Fruit fly (Drosophila melanogaster) whole organism, embryonic: ENCODE measurements around the gene CG7766.

ENCODE experiments used
- B-H1 ChIP-seq: fragments of 200-800 bp; sonication (Bioruptor generic); IDR thresholded peaks from 3 replicates; pipeline ENCODE4 v1.3.6; 2022; ENCODE audit warnings: missing biosample characterization, missing genetic modification characterization
- Blimp-1 ChIP-seq: fragments of 200-800 bp; sonication (Bioruptor generic); optimal IDR thresholded peaks from 3 replicates; lab custom pipeline; 2018; ENCODE audit warnings: missing biosample characterization, missing genetic modification characterization, mild to moderate bottlenecking, moderate library complexity, missing genetic modification reagents
- CG11504 ChIP-seq: fragments of 200-800 bp; sonication (Bioruptor generic); optimal IDR thresholded peaks from 3 replicates; lab custom pipeline; 2019; ENCODE audit warnings: missing biosample characterization, mild to moderate bottlenecking, missing genetic modification characterization, moderate library complexity
- CG11723 ChIP-seq: fragments of 200-800 bp; sonication (Bioruptor generic); optimal IDR thresholded peaks from 2 replicates; lab custom pipeline; 2017; ENCODE audit warnings: missing biosample characterization, mild to moderate bottlenecking, missing genetic modification characterization
- CG12219 ChIP-seq: fragments of 200-800 bp; sonication (Bioruptor generic); optimal IDR thresholded peaks from 3 replicates; lab custom pipeline; 2018; ENCODE audit warnings: missing biosample characterization, mild to moderate bottlenecking, missing genetic modification characterization
- CG14014 ChIP-seq: fragments of 200-800 bp; sonication (Bioruptor generic); IDR thresholded peaks from 2 replicates; pipeline ENCODE4 v1.3.6; 2022; ENCODE audit warnings: missing biosample characterization, missing genetic modification characterization
- CG15073 ChIP-seq: fragments of 200-800 bp; sonication (Bioruptor generic); optimal IDR thresholded peaks from 2 replicates; lab custom pipeline; 2016; ENCODE audit warnings: missing biosample characterization, missing genetic modification characterization
- CG15514 ChIP-seq: fragments of 200-800 bp; sonication (Bioruptor generic); optimal IDR thresholded peaks from 3 replicates; lab custom pipeline; 2017; ENCODE audit warnings: missing biosample characterization, missing genetic modification characterization, mild to moderate bottlenecking, moderate library complexity, missing genetic modification reagents
- CG17385 ChIP-seq: fragments of 200-800 bp; sonication (Bioruptor generic); optimal IDR thresholded peaks from 3 replicates; lab custom pipeline; 2018; ENCODE audit warnings: missing biosample characterization, mild to moderate bottlenecking, missing genetic modification characterization
- CG17568 ChIP-seq: fragments of 200-800 bp; sonication (Bioruptor generic); optimal IDR thresholded peaks from 2 replicates; lab custom pipeline; 2018; ENCODE audit warnings: missing biosample characterization, mild to moderate bottlenecking, missing genetic modification characterization, moderate library complexity
- CG32532 ChIP-seq: fragments of 200-800 bp; sonication (Bioruptor generic); IDR thresholded peaks from 2 replicates; pipeline ENCODE4 v1.3.6; 2022; ENCODE audit warnings: missing biosample characterization, missing genetic modification characterization
- CG32767 ChIP-seq: fragments of 200-800 bp; sonication (Bioruptor generic); IDR thresholded peaks from 2 replicates; pipeline ENCODE4 v1.3.6; 2022; ENCODE audit warnings: missing biosample characterization, missing genetic modification characterization
- CG5245 ChIP-seq: fragments of 200-800 bp; sonication (Bioruptor generic); optimal IDR thresholded peaks from 3 replicates; lab custom pipeline; 2016; ENCODE audit warnings: missing biosample characterization, missing genetic modification characterization
- CG6854 ChIP-seq: fragments of 200-800 bp; sonication (Bioruptor generic); optimal IDR thresholded peaks from 3 replicates; lab custom pipeline; 2017; ENCODE audit warnings: missing biosample characterization, mild to moderate bottlenecking, missing genetic modification characterization
- CG8388 ChIP-seq: fragments of 200-800 bp; sonication (Bioruptor generic); optimal IDR thresholded peaks from 2 replicates; lab custom pipeline; 2019; ENCODE audit warnings: missing biosample characterization, mild to moderate bottlenecking, missing genetic modification characterization, moderate library complexity
- CTCF ChIP-seq: fragments of 200-800 bp; sonication (Bioruptor generic); optimal IDR thresholded peaks from 2 replicates; lab custom pipeline; 2017; ENCODE audit warnings: missing biosample characterization, mild to moderate bottlenecking, missing genetic modification characterization, moderate library complexity
- HHEX ChIP-seq: fragments of 200-800 bp; sonication (Bioruptor generic); optimal IDR thresholded peaks from 3 replicates; lab custom pipeline; 2017; ENCODE audit warnings: missing biosample characterization, mild to moderate bottlenecking, missing genetic modification characterization, missing genetic modification reagents
- Hr3 ChIP-seq: fragments of 200-800 bp; sonication (Bioruptor generic); optimal IDR thresholded peaks from 3 replicates; lab custom pipeline; 2016; ENCODE audit warnings: missing biosample characterization, missing genetic modification characterization
- Lhr ChIP-seq: fragments of 200-800 bp; sonication (Bioruptor generic); optimal IDR thresholded peaks from 3 replicates; lab custom pipeline; 2017; ENCODE audit warnings: mild to moderate bottlenecking, missing biosample characterization, missing genetic modification reagents, missing genetic modification characterization
- Mad ChIP-seq: fragments of 200-800 bp; sonication (Bioruptor generic); optimal IDR thresholded peaks from 2 replicates; lab custom pipeline; 2016; ENCODE audit warnings: missing biosample characterization, missing genetic modification characterization
- Mes4 ChIP-seq: fragments of 200-800 bp; sonication (Bioruptor generic); optimal IDR thresholded peaks from 2 replicates; lab custom pipeline; 2016; ENCODE audit warnings: missing biosample characterization, missing genetic modification characterization
- NC2β ChIP-seq: fragments of 200-800 bp; sonication (Bioruptor generic); optimal IDR thresholded peaks from 2 replicates; lab custom pipeline; 2016; ENCODE audit warnings: missing biosample characterization, missing genetic modification characterization
- Pdp1 ChIP-seq, 2 experiments: fragments of 200-800 bp; sonication (Bioruptor generic); optimal IDR thresholded peaks; 3 replicates each; lab custom pipeline; 2016; ENCODE audit warnings: missing biosample characterization in 2 of 2, missing genetic modification characterization in 2 of 2, mild to moderate bottlenecking in 1 of 2, moderate library complexity in 1 of 2
- Six4 ChIP-seq: fragments of 200-800 bp; sonication (Bioruptor generic); optimal IDR thresholded peaks from 2 replicates; lab custom pipeline; 2016; ENCODE audit warnings: missing biosample characterization, missing genetic modification characterization
- Sox102F ChIP-seq: fragments of 200-800 bp; sonication (Bioruptor generic); optimal IDR thresholded peaks from 2 replicates; lab custom pipeline; 2018; ENCODE audit warnings: missing biosample characterization, mild to moderate bottlenecking, missing genetic modification characterization, moderate library complexity
- bigmax ChIP-seq: fragments of 200-800 bp; sonication (Bioruptor generic); optimal IDR thresholded peaks from 2 replicates; lab custom pipeline; 2018; ENCODE audit warnings: missing biosample characterization, mild to moderate bottlenecking, missing genetic modification characterization
- bsh ChIP-seq, 2 experiments: fragments of 200-800 bp; sonication (Bioruptor generic); optimal IDR thresholded peaks; 2 replicates each; lab custom pipeline; 2017 to 2018; ENCODE audit warnings: mild to moderate bottlenecking in 2 of 2, missing biosample characterization in 2 of 2, missing genetic modification characterization in 2 of 2, moderate library complexity in 1 of 2
- crc ChIP-seq: fragments of 200-800 bp; sonication (Bioruptor generic); optimal IDR thresholded peaks from 2 replicates; lab custom pipeline; 2016; ENCODE audit warnings: missing biosample characterization, missing genetic modification characterization
- crp ChIP-seq, 2 experiments: fragments of 200-800 bp; sonication (Bioruptor generic); optimal IDR thresholded peaks; 2 replicates in 1 of 2; 3 replicates in 1 of 2; lab custom pipeline; 2017; ENCODE audit warnings: missing biosample characterization in 2 of 2, missing genetic modification characterization in 2 of 2, mild to moderate bottlenecking in 1 of 2, moderate library complexity in 1 of 2
- fd102C ChIP-seq: fragments of 200-800 bp; sonication (Bioruptor generic); optimal IDR thresholded peaks from 2 replicates; lab custom pipeline; 2018; ENCODE audit warnings: missing biosample characterization, mild to moderate bottlenecking, missing genetic modification characterization, moderate library complexity
- fu2 ChIP-seq: fragments of 200-800 bp; sonication (Bioruptor generic); optimal IDR thresholded peaks from 2 replicates; lab custom pipeline; 2016; ENCODE audit warnings: missing biosample characterization, missing genetic modification characterization
- gsb ChIP-seq: fragments of 200-800 bp; sonication (Bioruptor generic); IDR thresholded peaks from 2 replicates; pipeline ENCODE4 v1.3.6; 2022; ENCODE audit warnings: missing biosample characterization, missing genetic modification characterization
- onecut ChIP-seq: fragments of 200-800 bp; sonication (Bioruptor generic); IDR thresholded peaks from 2 replicates; pipeline ENCODE4 v1.3.6; 2022; ENCODE audit warnings: missing biosample characterization, missing genetic modification characterization
- prd ChIP-seq, 3 experiments: fragments of >200 bp in 2 of 3; fragments of 200-800 bp in 1 of 3; sonication (Bioruptor generic) in 1 of 3; optimal IDR thresholded peaks in 2 of 3; IDR thresholded peaks in 1 of 3; 2 replicates in 2 of 3; 3 replicates in 1 of 3; pipeline versions ENCODE4 v1.3.6 to Lab custom; 2017 to 2022; ENCODE audit warnings: missing biosample characterization in 1 of 3, missing genetic modification characterization in 1 of 3
- pzg ChIP-seq: fragments of 200-800 bp; sonication (Bioruptor generic); optimal IDR thresholded peaks from 3 replicates; lab custom pipeline; 2018; ENCODE audit warnings: missing biosample characterization, mild to moderate bottlenecking, missing genetic modification characterization, moderate library complexity
- slbo ChIP-seq: fragments of 200-800 bp; sonication (Bioruptor generic); IDR thresholded peaks from 2 replicates; pipeline ENCODE4 v1.3.6; 2022; ENCODE audit warnings: missing biosample characterization, missing genetic modification characterization
- zen2 ChIP-seq: fragments of 200-800 bp; sonication (Bioruptor generic); IDR thresholded peaks from 3 replicates; pipeline ENCODE4 v1.3.6; 2022; ENCODE audit warnings: missing biosample characterization, missing genetic modification characterization; ENCODE audit not compliant: partially characterized antibody
- zfh1 ChIP-seq: fragments of 200-800 bp; sonication (Bioruptor generic); IDR thresholded peaks from 3 replicates; pipeline ENCODE4 v1.3.6; 2022; ENCODE audit warnings: missing biosample characterization, missing genetic modification characterization

CG7766 gene

dm6 chrX:9120828-9121754, 17.6 kb upstream of the CG7766 start (continued):
- TF ChIP-seq CG5245 (GFP tag; lab: Kevin White, UChicago) (no peak), Pdp1 (GFP tag; optimal IDR thresholded peaks at IDR 0.05; lab: Kevin White, UChicago) (peak; percentile 24 to 37), CG17568 (GFP tag; lab: Kevin White, UChicago) (peak; percentile 32), Sox102F (GFP tag; lab: Kevin White, UChicago) (peak; percentile 63), CG15514 (GFP tag; lab: Kevin White, UChicago) (peak; percentile 21), CG12219 (GFP tag; lab: Kevin White, UChicago) (peak; percentile 14), prd (optimal IDR thresholded peaks at IDR 0.05; lab: Kevin White, UChicago) (no peak), prd (GFP tag; IDR thresholded peaks at IDR 0.05; lab: Robert Waterston, UW) (0 out of 3 replicates have a peak, but pooled peaks have one; percentile 43), Lhr (no peak), HHEX (GFP tag; lab: Kevin White, UChicago) (peak; percentile 45), zen2 (GFP tag; lab: Robert Waterston, UW) (no peak), CG14014 (GFP tag; lab: Robert Waterston, UW) (peak; percentile 47), bsh (GFP tag; optimal IDR thresholded peaks at IDR 0.05; lab: Kevin White, UChicago) (peak in 1 of 2 experiments; percentile 62), fd102C (no peak), crp (GFP tag; optimal IDR thresholded peaks at IDR 0.05; lab: Kevin White, UChicago) (no peak), zfh1 (GFP tag; lab: Robert Waterston, UW) (0 out of 3 replicates have a peak, but pooled peaks have one; percentile 6), onecut (GFP tag; lab: Robert Waterston, UW) (no peak), B-H1 (no peak), fu2 (GFP tag; lab: Kevin White, UChicago) (no peak), gsb (GFP tag; lab: Robert Waterston, UW) (no peak), CG6854 (GFP tag; lab: Kevin White, UChicago) (peak; percentile 18), CG17385 (peak; percentile 57), NC2β (GFP tag; lab: Kevin White, UChicago) (no peak), bigmax (no peak), CG32532 (peak; percentile 58; the same call in 1 of the 2 replicates), CG8388 (GFP tag; lab: Kevin White, UChicago) (peak; percentile 23), Mad (peak; percentile 12), Blimp-1 (GFP tag; lab: Kevin White, UChicago) (peak; percentile 60), Mes4 (GFP tag; lab: Kevin White, UChicago) (peak; percentile 5), crc (GFP tag; lab: Kevin White, UChicago) (no peak), CG11723 (GFP tag; lab: Kevin White, UChicago) (no peak), pzg (no peak), CG11504 (tag; lab: Kevin White, UChicago) (peak; percentile 70), CG15073 (no peak), Six4 (peak; percentile 32), CTCF (GFP tag; lab: Kevin White, UChicago) (no peak), slbo (GFP tag; lab: Robert Waterston, UW) (peak; percentile 55), Hr3 (GFP tag; lab: Kevin White, UChicago) (peak; percentile 8), CG32767 (GFP tag; lab: Robert Waterston, UW) (no peak)
- TF ChIP-seq, all 482 proteins: peak for 165
